Fruit fly (Drosophila melanogaster): Measurements from ENCODE around the gene Las.

Gene Las

DNA sequence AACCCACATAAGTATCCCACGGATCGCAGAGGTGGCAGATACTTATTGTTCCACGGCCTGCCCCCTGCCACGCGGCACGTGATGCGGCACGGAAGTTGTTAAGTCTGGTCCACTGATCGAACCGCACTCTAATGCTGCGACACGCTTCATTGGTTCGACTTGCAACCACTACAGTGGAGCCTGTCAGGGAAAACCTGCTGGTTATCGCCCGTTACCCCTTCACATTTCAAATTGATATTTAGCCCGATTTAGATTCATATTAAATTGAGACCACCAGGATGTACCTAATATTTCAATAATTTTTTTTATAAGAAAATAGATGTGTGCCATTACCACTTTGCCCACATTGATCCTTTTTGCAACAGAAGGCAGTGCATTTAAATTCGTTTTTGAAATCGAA is 15.2 kb upstream of the Las start (continued):
- no peak for TF ChIP-seq ham (GFP tag; IDR thresholded peaks at IDR 0.05)
- TF ChIP-seq CG13287 (GFP tag; IDR thresholded peaks at IDR 0.05; ENCODE audit: partially characterized antibody) = no peak
- no peak for TF ChIP-seq zfh2 (GFP tag; optimal IDR thresholded peaks at IDR 0.05)
- no peak for TF ChIP-seq CG9437 (GFP tag; optimal IDR thresholded peaks at IDR 0.05)
- TF ChIP-seq CG8944 (GFP tag; optimal IDR thresholded peaks at IDR 0.05) = no peak
- TF ChIP-seq Optix (GFP tag; IDR thresholded peaks at IDR 0.05) = no peak
- no peak for TF ChIP-seq CG14860 (GFP tag; IDR thresholded peaks at IDR 0.05; ENCODE audit: partially characterized antibody)
- no peak for TF ChIP-seq pho (GFP tag; optimal IDR thresholded peaks at IDR 0.05)
- TF ChIP-seq chinmo (GFP tag; IDR thresholded peaks at IDR 0.05; ENCODE audit: partially characterized antibody) = no peak
- TF ChIP-seq onecut (GFP tag; IDR thresholded peaks at IDR 0.05) = no peak
- TF ChIP-seq lilli (GFP tag; optimal IDR thresholded peaks at IDR 0.05) = peak; percentile 27
- no peak for TF ChIP-seq CG32767 (GFP tag; IDR thresholded peaks at IDR 0.05)
- TF ChIP-seq CG18476 (GFP tag; optimal IDR thresholded peaks at IDR 0.05) = peak; percentile 3
- peak; percentile 12 for TF ChIP-seq chn (GFP tag; optimal IDR thresholded peaks at IDR 0.05)
- no peak for TF ChIP-seq CG11085 (GFP tag; IDR thresholded peaks at IDR 0.05)
- peak; percentile 80 for TF ChIP-seq HLHmδ (GFP tag; optimal IDR thresholded peaks at IDR 0.05)
- no peak for TF ChIP-seq NC2β (GFP tag; optimal IDR thresholded peaks at IDR 0.05)
- TF ChIP-seq Antp (GFP tag; optimal IDR thresholded peaks at IDR 0.05) = peak; percentile 1
- TF ChIP-seq CG34376 (GFP tag; optimal IDR thresholded peaks at IDR 0.05) = no peak
- TF ChIP-seq CG10209 (GFP tag; optimal IDR thresholded peaks at IDR 0.05) = no peak
- TF ChIP-seq tna (GFP tag; IDR thresholded peaks at IDR 0.05; ENCODE audit: partially characterized antibody) = no peak
- no peak for TF ChIP-seq CG7357 (GFP tag; IDR thresholded peaks at IDR 0.05)
- no peak for TF ChIP-seq Asciz (GFP tag; optimal IDR thresholded peaks at IDR 0.05)
- TF ChIP-seq CG12236 (GFP tag; optimal IDR thresholded peaks at IDR 0.05) = no peak
- TF ChIP-seq CG8924 (tag; optimal IDR thresholded peaks at IDR 0.05) = no peak
- no peak for TF ChIP-seq Max (GFP tag; optimal IDR thresholded peaks at IDR 0.05)
- TF ChIP-seq CG8290 (GFP tag; optimal IDR thresholded peaks at IDR 0.05) = no peak
- TF ChIP-seq CG8290 (tag; optimal IDR thresholded peaks at IDR 0.05) = no peak
- TF ChIP-seq CG4404 (GFP tag; IDR thresholded peaks at IDR 0.05) = 0 out of 2 replicates have a peak, but pooled peaks have one; percentile 33
- no peak for TF ChIP-seq Jarid2 (GFP tag; optimal IDR thresholded peaks at IDR 0.05)
- TF ChIP-seq Rfx (GFP tag; IDR thresholded peaks at IDR 0.05) = no peak
- TF ChIP-seq dati (GFP tag; IDR thresholded peaks at IDR 0.05) = no peak
- no peak for TF ChIP-seq gsb (GFP tag; IDR thresholded peaks at IDR 0.05)
- no peak for TF ChIP-seq Lpt (GFP tag; optimal IDR thresholded peaks at IDR 0.05)
- no peak for TF ChIP-seq pnt (GFP tag; optimal IDR thresholded peaks at IDR 0.05)
- TF ChIP-seq CG6272 (GFP tag; IDR thresholded peaks at IDR 0.05) = no peak
- TF ChIP-seq CG2678 (tag; optimal IDR thresholded peaks at IDR 0.05) = no peak
- TF ChIP-seq esg (GFP tag; conservative IDR thresholded peaks at IDR 0.05) = 0 out of 2 replicates have a peak, but pooled peaks have one; percentile 8
- no peak for TF ChIP-seq sima (GFP tag; optimal IDR thresholded peaks at IDR 0.05)
- no peak for TF ChIP-seq crp (GFP tag; optimal IDR thresholded peaks at IDR 0.05)
- peak; percentile 45; the same call in 1 of the 3 replicates for TF ChIP-seq ken (GFP tag; IDR thresholded peaks at IDR 0.05)
- no peak for TF ChIP-seq CG43689 (GFP tag; IDR thresholded peaks at IDR 0.05)
- TF ChIP-seq pum (GFP tag; optimal IDR thresholded peaks at IDR 0.05) = no peak
- peak; percentile 87 for TF ChIP-seq grau (tag; optimal IDR thresholded peaks at IDR 0.05)
- TF ChIP-seq corto (GFP tag; optimal IDR thresholded peaks at IDR 0.05) = no peak
- TF ChIP-seq Ptx1 (GFP tag; IDR thresholded peaks at IDR 0.05) = 0 out of 2 replicates have a peak, but pooled peaks have one; percentile 23
- TF ChIP-seq cad (GFP tag; optimal IDR thresholded peaks at IDR 0.05) = no peak
- TF ChIP-seq gsb-n (tag; optimal IDR thresholded peaks at IDR 0.05) = peak; percentile 36
- TF ChIP-seq ab (GFP tag; optimal IDR thresholded peaks at IDR 0.05) = no peak
- no peak for TF ChIP-seq H15 (GFP tag; IDR thresholded peaks at IDR 0.05)
- no peak for TF ChIP-seq CG1832 (GFP tag; optimal IDR thresholded peaks at IDR 0.05)
- peak; percentile 70 for TF ChIP-seq sens (GFP tag)
- TF ChIP-seq Scr (GFP tag; IDR thresholded peaks at IDR 0.05; ENCODE audit: partially characterized antibody) = no peak

Data from whole organism, embryonic.